Fruit fly (Drosophila melanogaster) whole organism, embryonic: ENCODE results near the gene CG46439.

Experiments used
- ATbp ChIP-seq: fragments of 200-800 bp; sonication (Bioruptor generic); optimal IDR thresholded peaks from 2 replicates; lab custom pipeline; 2017; ENCODE audit warnings: missing biosample characterization, mild to moderate bottlenecking, missing genetic modification characterization, missing genetic modification reagents
- Aef1 ChIP-seq: fragments of 200-800 bp; sonication (Bioruptor generic); IDR thresholded peaks from 3 replicates; pipeline ENCODE4 v1.3.6; 2022; ENCODE audit warnings: missing biosample characterization, missing genetic modification characterization
- BEAF-32 ChIP-seq: fragments of 200-800 bp; sonication (Bioruptor generic); optimal IDR thresholded peaks from 3 replicates; lab custom pipeline; 2017; ENCODE audit warnings: missing biosample characterization, missing genetic modification characterization, mild to moderate bottlenecking, moderate library complexity, missing genetic modification reagents
- CG10979 ChIP-seq: fragments of 200-800 bp; sonication (Bioruptor generic); optimal IDR thresholded peaks from 2 replicates; lab custom pipeline; 2018; ENCODE audit warnings: missing biosample characterization, mild to moderate bottlenecking, missing genetic modification characterization, moderate library complexity
- CG11723 ChIP-seq: fragments of 200-800 bp; sonication (Bioruptor generic); optimal IDR thresholded peaks from 2 replicates; lab custom pipeline; 2017; ENCODE audit warnings: missing biosample characterization, mild to moderate bottlenecking, missing genetic modification characterization
- CG12236 ChIP-seq: fragments of 200-800 bp; sonication (Bioruptor generic); optimal IDR thresholded peaks from 2 replicates; lab custom pipeline; 2016; ENCODE audit warnings: missing biosample characterization, missing genetic modification characterization
- CG14050 ChIP-seq: fragments of 200-800 bp; sonication (Bioruptor generic); IDR thresholded peaks from 3 replicates; pipeline ENCODE4 v1.3.6; 2022; ENCODE audit warnings: missing biosample characterization, missing genetic modification characterization
- CG15514 ChIP-seq: fragments of 200-800 bp; sonication (Bioruptor generic); optimal IDR thresholded peaks from 3 replicates; lab custom pipeline; 2017; ENCODE audit warnings: missing biosample characterization, missing genetic modification characterization, mild to moderate bottlenecking, moderate library complexity, missing genetic modification reagents
- CG16815 ChIP-seq: fragments of 200-800 bp; sonication (Bioruptor generic); optimal IDR thresholded peaks from 3 replicates; lab custom pipeline; 2017; ENCODE audit warnings: missing biosample characterization, mild to moderate bottlenecking, missing genetic modification characterization
- CG16863 ChIP-seq: fragments of 200-800 bp; sonication (Bioruptor generic); optimal IDR thresholded peaks from 3 replicates; lab custom pipeline; 2016; ENCODE audit warnings: missing biosample characterization, missing genetic modification characterization
- CG17186 ChIP-seq: fragments of 200-800 bp; sonication (Bioruptor generic); optimal IDR thresholded peaks from 3 replicates; lab custom pipeline; 2017; ENCODE audit warnings: missing biosample characterization, missing genetic modification reagents, missing genetic modification characterization
- CG18476 ChIP-seq: fragments of 200-800 bp; sonication (Bioruptor generic); optimal IDR thresholded peaks from 2 replicates; lab custom pipeline; 2016; ENCODE audit warnings: missing biosample characterization, mild to moderate bottlenecking, missing genetic modification characterization
- CG2678 ChIP-seq: fragments of 200-800 bp; sonication (Bioruptor generic); optimal IDR thresholded peaks from 3 replicates; lab custom pipeline; 2019; ENCODE audit warnings: missing biosample characterization, mild to moderate bottlenecking, missing genetic modification characterization, moderate library complexity
- CG4328 ChIP-seq: fragments of 200-800 bp; sonication (Bioruptor generic); optimal IDR thresholded peaks from 3 replicates; lab custom pipeline; 2017; ENCODE audit warnings: missing biosample characterization, missing genetic modification reagents, missing genetic modification characterization
- CG8290 ChIP-seq, 3 experiments: fragments of 200-800 bp; sonication (Bioruptor generic); optimal IDR thresholded peaks; 2 replicates each; lab custom pipeline; 2016 to 2019; ENCODE audit warnings: missing biosample characterization in 3 of 3, missing genetic modification characterization in 3 of 3, mild to moderate bottlenecking in 2 of 3, moderate library complexity in 1 of 3
- CG8478 ChIP-seq: fragments of >200 bp; optimal IDR thresholded peaks from 2 replicates; lab custom pipeline; 2018
- CG9609 ChIP-seq: fragments of 200-800 bp; sonication (Bioruptor generic); optimal IDR thresholded peaks from 3 replicates; lab custom pipeline; 2016; ENCODE audit warnings: missing biosample characterization, missing genetic modification characterization
- Dbx ChIP-seq: fragments of 200-800 bp; sonication (Bioruptor generic); IDR thresholded peaks from 3 replicates; pipeline ENCODE4 v1.3.6; 2022; ENCODE audit warnings: missing biosample characterization, missing genetic modification characterization
- Dip2 ChIP-seq: fragments of 200-800 bp; sonication (Bioruptor generic); IDR thresholded peaks from 2 replicates; pipeline ENCODE4 v1.3.6; 2022; ENCODE audit warnings: missing biosample characterization, missing genetic modification characterization
- Fer1 ChIP-seq: fragments of 200-800 bp; sonication (Bioruptor generic); optimal IDR thresholded peaks from 2 replicates; lab custom pipeline; 2017; ENCODE audit warnings: missing biosample characterization, mild to moderate bottlenecking, missing genetic modification characterization
- Gug ChIP-seq: fragments of 200-800 bp; sonication (Bioruptor generic); IDR thresholded peaks from 4 replicates; pipeline ENCODE4 v1.3.6; 2022; ENCODE audit warnings: missing biosample characterization, missing genetic modification characterization
- HLH3B ChIP-seq: fragments of 200-800 bp; sonication (Bioruptor generic); IDR thresholded peaks from 2 replicates; pipeline ENCODE4 v1.3.6; 2022; ENCODE audit warnings: missing biosample characterization, missing genetic modification characterization
- HLHmδ ChIP-seq: fragments of 200-800 bp; sonication (Bioruptor generic); optimal IDR thresholded peaks from 2 replicates; lab custom pipeline; 2018; ENCODE audit warnings: missing biosample characterization, mild to moderate bottlenecking, missing genetic modification characterization, moderate library complexity
- Hand ChIP-seq: fragments of 200-800 bp; sonication (Bioruptor generic); optimal IDR thresholded peaks from 2 replicates; lab custom pipeline; 2017; ENCODE audit warnings: mild to moderate bottlenecking, missing biosample characterization, missing genetic modification reagents, missing genetic modification characterization
- Hr39 ChIP-seq: fragments of >200 bp; optimal IDR thresholded peaks from 2 replicates; lab custom pipeline; 2017
- Kr ChIP-seq: fragments of 200-800 bp; sonication (Bioruptor generic); optimal IDR thresholded peaks from 2 replicates; lab custom pipeline; 2017; ENCODE audit warnings: missing biosample characterization, mild to moderate bottlenecking, missing genetic modification characterization
- MESR4 ChIP-seq: fragments of 200-800 bp; sonication (Bioruptor generic); optimal IDR thresholded peaks from 2 replicates; lab custom pipeline; 2018; ENCODE audit warnings: missing biosample characterization, mild to moderate bottlenecking, missing genetic modification characterization, moderate library complexity
- Med ChIP-seq: fragments of 200-800 bp; sonication (Bioruptor generic); peaks from one replicate; lab custom pipeline; 2016; ENCODE audit warnings: missing biosample characterization, missing genetic modification characterization, mild to moderate bottlenecking, inconsistent platforms, moderate library complexity
- Nf-YC ChIP-seq: fragments of 200-800 bp; optimal IDR thresholded peaks from 3 replicates; lab custom pipeline; 2019; ENCODE audit warnings: missing biosample characterization, mild to moderate bottlenecking, missing genetic modification characterization, moderate library complexity
- Ravus ChIP-seq: fragments of 200-800 bp; sonication (Bioruptor generic); IDR thresholded peaks from 2 replicates; pipeline ENCODE4 v1.3.6; 2022; ENCODE audit warnings: missing biosample characterization, missing genetic modification characterization
- Scr ChIP-seq: fragments of 200-800 bp; sonication (Bioruptor generic); IDR thresholded peaks from 2 replicates; pipeline ENCODE4 v1.3.6; 2022; ENCODE audit warnings: missing biosample characterization, missing genetic modification characterization; ENCODE audit not compliant: partially characterized antibody
- Sin3A ChIP-seq: fragments of >200 bp; optimal IDR thresholded peaks from 2 replicates; lab custom pipeline; 2018
- Stat92E ChIP-seq, 3 experiments: fragments of >200 bp in 2 of 3; fragments of 200-800 bp in 1 of 3; sonication (Bioruptor generic) in 1 of 3; optimal IDR thresholded peaks; 2 replicates each; lab custom pipeline; 2017 to 2019; ENCODE audit warnings: missing biosample characterization in 3 of 3, missing genetic modification characterization in 3 of 3, mild to moderate bottlenecking in 1 of 3, moderate library complexity in 1 of 3
- ato ChIP-seq: fragments of 200-800 bp; sonication (Bioruptor generic); IDR thresholded peaks from 2 replicates; pipeline ENCODE4 v1.3.6; 2022; ENCODE audit warnings: missing biosample characterization, missing genetic modification characterization; ENCODE audit not compliant: partially characterized antibody
- bowl ChIP-seq: fragments of 200-800 bp; sonication (Bioruptor generic); IDR thresholded peaks from 2 replicates; pipeline ENCODE4 v1.3.6; 2022; ENCODE audit warnings: missing biosample characterization, missing genetic modification characterization
- br ChIP-seq: fragments of >200 bp; optimal IDR thresholded peaks from 2 replicates; lab custom pipeline; 2017
- crp ChIP-seq, 2 experiments: fragments of 200-800 bp; sonication (Bioruptor generic); optimal IDR thresholded peaks; 2 replicates in 1 of 2; 3 replicates in 1 of 2; lab custom pipeline; 2017; ENCODE audit warnings: missing biosample characterization in 2 of 2, missing genetic modification characterization in 2 of 2, mild to moderate bottlenecking in 1 of 2, moderate library complexity in 1 of 2
- da ChIP-seq: fragments of 200-800 bp; sonication (Bioruptor generic); optimal IDR thresholded peaks from 2 replicates; lab custom pipeline; 2016; ENCODE audit warnings: missing biosample characterization, missing genetic modification characterization
- dmrt11E ChIP-seq: fragments of 200-800 bp; sonication (Bioruptor generic); optimal IDR thresholded peaks from 3 replicates; lab custom pipeline; 2018; ENCODE audit warnings: missing biosample characterization, mild to moderate bottlenecking, missing genetic modification characterization, moderate library complexity
- jumu ChIP-seq: fragments of 200-800 bp; sonication (Bioruptor generic); optimal IDR thresholded peaks from 3 replicates; lab custom pipeline; 2016; ENCODE audit warnings: missing biosample characterization, missing genetic modification characterization
- otp ChIP-seq: fragments of 200-800 bp; sonication (Bioruptor generic); IDR thresholded peaks from 3 replicates; pipeline ENCODE4, ENCODE4 v1.3.6; 2022; ENCODE audit warnings: missing biosample characterization, missing genetic modification characterization
- pnt ChIP-seq: fragments of 200-800 bp; sonication (Bioruptor generic); optimal IDR thresholded peaks from 3 replicates; lab custom pipeline; 2016; ENCODE audit warnings: missing biosample characterization, missing genetic modification characterization
- pzg ChIP-seq: fragments of 200-800 bp; sonication (Bioruptor generic); optimal IDR thresholded peaks from 3 replicates; lab custom pipeline; 2018; ENCODE audit warnings: missing biosample characterization, mild to moderate bottlenecking, missing genetic modification characterization, moderate library complexity
- repo ChIP-seq: fragments of 200-800 bp; sonication (Bioruptor generic); optimal IDR thresholded peaks from 2 replicates; lab custom pipeline; 2016; ENCODE audit warnings: missing biosample characterization, missing genetic modification characterization
- schlank ChIP-seq: fragments of 200-800 bp; sonication (Bioruptor generic); optimal IDR thresholded peaks from 2 replicates; lab custom pipeline; 2018; ENCODE audit warnings: missing biosample characterization, mild to moderate bottlenecking, missing genetic modification characterization
- seq ChIP-seq: fragments of 200-800 bp; sonication (Bioruptor generic); IDR thresholded peaks from 2 replicates; pipeline ENCODE4 v1.3.6; 2022; ENCODE audit warnings: missing biosample characterization, missing genetic modification characterization
- slou ChIP-seq: fragments of 200-800 bp; sonication (Bioruptor generic); optimal IDR thresholded peaks from 3 replicates; lab custom pipeline; 2016; ENCODE audit warnings: missing biosample characterization, missing genetic modification characterization
- tll ChIP-seq, 2 experiments: fragments of 200-800 bp in 1 of 2; fragments of >200 bp in 1 of 2; sonication (Bioruptor generic) in 1 of 2; optimal IDR thresholded peaks; 2 replicates each; lab custom pipeline; 2017 to 2019; ENCODE audit warnings: missing biosample characterization in 2 of 2, missing genetic modification characterization in 2 of 2, mild to moderate bottlenecking in 1 of 2, moderate library complexity in 1 of 2
- zf30C ChIP-seq: fragments of 200-800 bp; sonication (Bioruptor generic); optimal IDR thresholded peaks from 3 replicates; lab custom pipeline; 2018; ENCODE audit warnings: missing biosample characterization, mild to moderate bottlenecking, missing genetic modification characterization

Gene CG46439

dm6 chr3L:11097982-11098663, 2.1 kb upstream of the CG46439 start, which contains the start of the genes Irbp18 and APP-BP1 (continued):
- TF ChIP-seq tll (GFP tag; optimal IDR thresholded peaks at IDR 0.05; lab: Kevin White, UChicago): peak in 1 of 2 experiments; percentile 37
- TF ChIP-seq Gug: peak; percentile 84
- no peak for TF ChIP-seq Kr (GFP tag; lab: Kevin White, UChicago)
- peak; percentile 84 for TF ChIP-seq Hand
- TF ChIP-seq HLHmδ (GFP tag; lab: Kevin White, UChicago): no peak
- peak; percentile 90 for TF ChIP-seq schlank (tag; lab: Kevin White, UChicago)
- TF ChIP-seq CG11723: peak; percentile 88
- peak; percentile 95 for TF ChIP-seq CG2678 (tag; lab: Kevin White, UChicago)
- TF ChIP-seq Dip2 (GFP tag; lab: Robert Waterston, UW): no peak
- no peak for TF ChIP-seq Scr (GFP tag; lab: Robert Waterston, UW)
- peak; percentile 92 to 95 for TF ChIP-seq crp (GFP tag; optimal IDR thresholded peaks at IDR 0.05; lab: Kevin White, UChicago)
- TF ChIP-seq da: peak; percentile 93
- TF ChIP-seq dmrt11E: peak; percentile 86
- TF ChIP-seq repo (GFP tag; lab: Kevin White, UChicago): peak; percentile 86
- TF ChIP-seq MESR4 (GFP tag; lab: Kevin White, UChicago): peak; percentile 31
- TF ChIP-seq CG16863 (GFP tag; lab: Kevin White, UChicago): peak; percentile 94
- peak; percentile 90 for TF ChIP-seq slou (GFP tag; lab: Kevin White, UChicago)
- peak; percentile 90 for TF ChIP-seq CG12236 (GFP tag; lab: Kevin White, UChicago)
- TF ChIP-seq CG8290 (GFP tag; optimal IDR thresholded peaks at IDR 0.05; lab: Kevin White, UChicago): peak; percentile 87
- TF ChIP-seq CG8290 (tag; optimal IDR thresholded peaks at IDR 0.05; lab: Kevin White, UChicago): peak; percentile 81 to 92
- peak; percentile 99 for TF ChIP-seq Med (GFP tag; lab: Kevin White, UChicago)
- peak; percentile 25 for TF ChIP-seq zf30C (GFP tag; lab: Kevin White, UChicago)
- peak in 1 of 3 experiments; percentile 30 for TF ChIP-seq Stat92E (GFP tag; optimal IDR thresholded peaks at IDR 0.05; lab: Kevin White, UChicago)
- TF ChIP-seq Ravus (GFP tag; lab: Robert Waterston, UW): peak; percentile 76
- peak; percentile 89 for TF ChIP-seq pnt
- peak; percentile 91 for TF ChIP-seq CG4328
- TF ChIP-seq Fer1 (GFP tag; lab: Kevin White, UChicago): peak; percentile 94
- peak; percentile 90 for TF ChIP-seq CG15514 (GFP tag; lab: Kevin White, UChicago)
- peak; percentile 87 for TF ChIP-seq CG17186 (GFP tag; lab: Kevin White, UChicago)
- TF ChIP-seq Aef1: peak; percentile 83
- TF ChIP-seq br: no peak
- peak; percentile 74 for TF ChIP-seq CG14050 (GFP tag; lab: Robert Waterston, UW)
- TF ChIP-seq CG9609 (GFP tag; lab: Kevin White, UChicago): peak; percentile 94
- TF ChIP-seq CG16815: peak; percentile 93
- TF ChIP-seq jumu (GFP tag; lab: Kevin White, UChicago): peak; percentile 92
- TF ChIP-seq Hr39 (lab: Kevin White, UChicago): no peak
- TF ChIP-seq Sin3A (lab: Kevin White, UChicago): peak; percentile 87
- TF ChIP-seq BEAF-32: peak; percentile 46
- TF ChIP-seq CG8478 (lab: Kevin White, UChicago): no peak
- peak; percentile 90 for TF ChIP-seq Dbx (GFP tag; lab: Robert Waterston, UW)
- peak; percentile 87 for TF ChIP-seq seq
- TF ChIP-seq bowl (GFP tag; lab: Robert Waterston, UW): no peak
- peak; percentile 53 for TF ChIP-seq pzg (GFP tag; lab: Kevin White, UChicago)
- TF ChIP-seq HLH3B: peak; percentile 75
- peak; percentile 96 for TF ChIP-seq CG18476 (GFP tag; lab: Kevin White, UChicago)
- peak; percentile 90 for TF ChIP-seq CG10979 (tag; lab: Kevin White, UChicago)
- TF ChIP-seq otp (GFP tag; lab: Robert Waterston, UW): peak; percentile 80; the same call in 2 of the 3 replicates
- peak; percentile 82 for TF ChIP-seq Nf-YC (tag; lab: Kevin White, UChicago)
- TF ChIP-seq ATbp (GFP tag; lab: Kevin White, UChicago): peak; percentile 83
- no peak for TF ChIP-seq ato (GFP tag; lab: Robert Waterston, UW)
